Worm (Caenorhabditis elegans) whole organism, young adult: ENCODE results near the gene nhr-145.

Experiments
- B0261.1 ChIP-seq: sonication (generic microtip); optimal IDR thresholded peaks from 2 replicates; lab custom pipeline; 2016; ENCODE audit warnings: mild to moderate bottlenecking, missing genetic modification characterization, moderate library complexity, missing compliant biosample characterization
- C06A6.2 ChIP-seq: fragments of 200-800 bp; sonication (Bioruptor generic); conservative IDR thresholded peaks from 2 replicates; pipeline ENCODE4 v1.3.6; 2022; ENCODE audit warnings: missing genetic modification characterization, missing compliant biosample characterization
- F22D6.2 ChIP-seq: sonication (generic microtip); optimal IDR thresholded peaks from 2 replicates; lab custom pipeline; 2016; ENCODE audit warnings: mild to moderate bottlenecking, missing genetic modification characterization, missing compliant biosample characterization
- F37B4.10 ChIP-seq: fragments of 200-800 bp; sonication (Bioruptor generic); IDR thresholded peaks from 2 replicates; pipeline ENCODE4 v1.3.6; 2022; ENCODE audit warnings: missing genetic modification characterization, missing compliant biosample characterization
- F39B2.1 ChIP-seq: fragments of 200-800 bp; sonication (Bioruptor generic); IDR thresholded peaks from 2 replicates; pipeline ENCODE4 v1.3.6; 2022; ENCODE audit warnings: missing genetic modification reagents, missing genetic modification characterization, missing compliant biosample characterization
- F57A8.1 ChIP-seq: fragments of 200-800 bp; sonication (Bioruptor generic); optimal IDR thresholded peaks from 2 replicates; lab custom pipeline; 2018; ENCODE audit warnings: mild to moderate bottlenecking, missing genetic modification characterization, moderate library complexity, missing compliant biosample characterization
- F57C9.4 ChIP-seq: sonication (generic microtip); optimal IDR thresholded peaks from 2 replicates; lab custom pipeline; 2017; ENCODE audit warnings: mild to moderate bottlenecking, missing genetic modification characterization, missing compliant biosample characterization
- K12H6.12 ChIP-seq: fragments of 200-800 bp; sonication (Bioruptor generic); optimal IDR thresholded peaks from 2 replicates; lab custom pipeline; 2018; ENCODE audit warnings: mild to moderate bottlenecking, missing genetic modification characterization, missing compliant biosample characterization
- T26A5.8 ChIP-seq: sonication (generic microtip); optimal IDR thresholded peaks from 2 replicates; lab custom pipeline; 2016; ENCODE audit warnings: missing genetic modification characterization, missing compliant biosample characterization
- Y53F4B.3 ChIP-seq: fragments of 200-800 bp; sonication (Bioruptor generic); IDR thresholded peaks from 2 replicates; pipeline ENCODE4 v1.3.6; 2022; ENCODE audit warnings: missing genetic modification reagents, missing genetic modification characterization, missing compliant biosample characterization
- ZK185.1 ChIP-seq: sonication (generic microtip); optimal IDR thresholded peaks from 2 replicates; lab custom pipeline; 2016; ENCODE audit warnings: mild to moderate bottlenecking, missing genetic modification characterization, missing compliant biosample characterization; ENCODE audit not compliant: poor library complexity, severe bottlenecking
- aptf-2 ChIP-seq: fragments of 200-800 bp; sonication (Bioruptor generic); conservative IDR thresholded peaks from 2 replicates; pipeline ENCODE4 v1.3.6; 2022; ENCODE audit warnings: missing genetic modification reagents, missing genetic modification characterization, missing compliant biosample characterization
- attf-3 ChIP-seq: fragments of 200-800 bp; sonication (Bioruptor generic); conservative IDR thresholded peaks from 2 replicates; pipeline ENCODE4 v1.3.6; 2022; ENCODE audit warnings: missing genetic modification reagents, missing genetic modification characterization, missing compliant biosample characterization
- cebp-1 ChIP-seq, 2 experiments: fragments of 200-800 bp in 1 of 2; sonication (Bioruptor generic) in 1 of 2; sonication (generic microtip) in 1 of 2; IDR thresholded peaks in 1 of 2; optimal IDR thresholded peaks in 1 of 2; 2 replicates each; pipeline versions ENCODE4 v1.3.6 to Lab custom; 2017 to 2022; ENCODE audit warnings: missing compliant biosample characterization in 2 of 2, missing genetic modification characterization in 2 of 2, mild to moderate bottlenecking in 1 of 2, missing genetic modification reagents in 1 of 2, moderate library complexity in 1 of 2
- cebp-2 ChIP-seq: fragments of 200-800 bp; sonication (Bioruptor generic); IDR thresholded peaks from 2 replicates; pipeline ENCODE4 v1.3.6; 2022; ENCODE audit warnings: missing genetic modification characterization, missing compliant biosample characterization
- ceh-100 ChIP-seq: fragments of 200-800 bp; sonication (Bioruptor generic); IDR thresholded peaks from 2 replicates; pipeline ENCODE4 v1.3.6; 2022; ENCODE audit warnings: missing genetic modification reagents, missing genetic modification characterization, missing compliant biosample characterization
- ceh-58 ChIP-seq: fragments of 200-800 bp; sonication (Bioruptor generic); IDR thresholded peaks from 2 replicates; pipeline ENCODE4 v1.3.6; 2022; ENCODE audit warnings: missing genetic modification characterization, missing compliant biosample characterization
- ceh-79 ChIP-seq: sonication (generic microtip); optimal IDR thresholded peaks from 2 replicates; lab custom pipeline; 2017; ENCODE audit warnings: mild to moderate bottlenecking, missing genetic modification characterization, missing compliant biosample characterization
- dpff-1 ChIP-seq: sonication (generic microtip); optimal IDR thresholded peaks from 2 replicates; lab custom pipeline; 2017; ENCODE audit warnings: mild to moderate bottlenecking, missing genetic modification characterization, missing compliant biosample characterization
- hmg-20 ChIP-seq: fragments of 200-800 bp; sonication (Bioruptor generic); IDR thresholded peaks from 2 replicates; pipeline ENCODE4 v1.3.6; 2022; ENCODE audit warnings: missing genetic modification reagents, missing genetic modification characterization, missing compliant biosample characterization
- hrde-1 ChIP-seq: sonication (generic microtip); optimal IDR thresholded peaks from 2 replicates; lab custom pipeline; 2016; ENCODE audit warnings: missing genetic modification characterization, mild to moderate bottlenecking, missing compliant biosample characterization, moderate library complexity, missing genotype, missing genetic modification reagents, borderline replicate concordance
- hsf-1 ChIP-seq: fragments of 200-800 bp; sonication (Bioruptor generic); IDR thresholded peaks from 2 replicates; pipeline ENCODE4 v1.3.6; 2022; ENCODE audit warnings: missing genetic modification reagents, missing genetic modification characterization, missing compliant biosample characterization
- lag-1 ChIP-seq: fragments of 200-800 bp; sonication (Bioruptor generic); IDR thresholded peaks from 2 replicates; pipeline ENCODE4 v1.3.6; 2022; ENCODE audit warnings: missing genetic modification reagents, missing genetic modification characterization, missing compliant biosample characterization
- let-526 ChIP-seq: fragments of 200-800 bp; sonication (Bioruptor generic); IDR thresholded peaks from 2 replicates; pipeline ENCODE4 v1.3.6; 2022; ENCODE audit warnings: missing genetic modification reagents, missing genetic modification characterization, missing compliant biosample characterization
- lir-1 ChIP-seq: fragments of 200-800 bp; sonication (Bioruptor generic); conservative IDR thresholded peaks from 2 replicates; pipeline ENCODE4 v1.3.6; 2022; ENCODE audit warnings: missing genetic modification reagents, missing genetic modification characterization, missing compliant biosample characterization
- madf-3 ChIP-seq: fragments of 200-800 bp; sonication (Bioruptor generic); IDR thresholded peaks from 2 replicates; pipeline ENCODE4 v1.3.6; 2022; ENCODE audit warnings: missing genetic modification reagents, missing genetic modification characterization, missing compliant biosample characterization
- mel-28 ChIP-seq: sonication (generic microtip); optimal IDR thresholded peaks from 2 replicates; lab custom pipeline; 2016; ENCODE audit warnings: borderline replicate concordance, mild to moderate bottlenecking, missing genetic modification characterization, missing compliant biosample characterization
- mes-4 ChIP-seq: sonication (generic microtip); optimal IDR thresholded peaks from 2 replicates; lab custom pipeline; 2016; ENCODE audit warnings: missing genotype, missing genetic modification characterization, missing compliant biosample characterization
- mxl-1 ChIP-seq: sonication (generic microtip); optimal IDR thresholded peaks from 2 replicates; lab custom pipeline; 2016; ENCODE audit warnings: missing genetic modification characterization, missing compliant biosample characterization
- nhr-80 ChIP-seq: sonication (generic microtip); optimal IDR thresholded peaks from 2 replicates; lab custom pipeline; 2016; ENCODE audit warnings: missing genetic modification characterization, missing compliant biosample characterization
- nhr-90 ChIP-seq: sonication (generic microtip); optimal IDR thresholded peaks from 2 replicates; lab custom pipeline; 2016; ENCODE audit warnings: missing genotype, mild to moderate bottlenecking, missing genetic modification characterization, missing compliant biosample characterization
- pbrm-1 ChIP-seq: fragments of 200-800 bp; sonication (Bioruptor generic); IDR thresholded peaks from 2 replicates; pipeline ENCODE4 v1.3.6; 2022; ENCODE audit warnings: missing genetic modification reagents, missing genetic modification characterization, missing compliant biosample characterization
- rec-8 ChIP-seq, 2 experiments: sonication (generic microtip); optimal IDR thresholded peaks; 2 replicates each; lab custom pipeline; 2016; ENCODE audit warnings: mild to moderate bottlenecking in 2 of 2, missing genetic modification characterization in 2 of 2, missing genetic modification reagents in 2 of 2, missing genotype in 2 of 2, missing biosample characterization in 1 of 2, missing compliant biosample characterization in 1 of 2, moderate library complexity in 1 of 2
- rpc-1 ChIP-seq, 2 experiments: fragments of 150-350 bp in 1 of 2; sonication (generic microtip) in 1 of 2; optimal IDR thresholded peaks; 2 replicates each; lab custom pipeline; 2014 to 2018; ENCODE audit warnings: missing biosample characterization in 1 of 2, missing genetic modification characterization in 1 of 2, missing genetic modification reagents in 1 of 2, missing genotype in 1 of 2
- sea-2 ChIP-seq: fragments of 200-800 bp; sonication (Bioruptor generic); IDR thresholded peaks from 2 replicates; pipeline ENCODE4 v1.3.6; 2022; ENCODE audit warnings: missing genetic modification characterization, missing compliant biosample characterization
- sptf-2 ChIP-seq: fragments of 200-800 bp; sonication (Bioruptor generic); optimal IDR thresholded peaks from 2 replicates; lab custom pipeline; 2018; ENCODE audit warnings: mild to moderate bottlenecking, missing genetic modification characterization, missing compliant biosample characterization
- tbp1 ChIP-seq: fragments of 200-800 bp; sonication (Bioruptor generic); optimal IDR thresholded peaks from 2 replicates; lab custom pipeline; 2018; ENCODE audit warnings: mild to moderate bottlenecking, missing genetic modification characterization, missing compliant biosample characterization
- unc-62 ChIP-seq: fragments of 150-350 bp; optimal IDR thresholded peaks from 2 replicates; lab custom pipeline; 2014; ENCODE audit warnings: missing biosample characterization, missing genetic modification reagents, missing genetic modification characterization
- ztf-18 ChIP-seq: sonication (generic microtip); optimal IDR thresholded peaks from 2 replicates; lab custom pipeline; 2016; ENCODE audit warnings: missing genotype, mild to moderate bottlenecking, missing genetic modification characterization, missing compliant biosample characterization
- ztf-22 ChIP-seq: fragments of 200-800 bp; sonication (Bioruptor generic); optimal IDR thresholded peaks from 2 replicates; lab custom pipeline; 2018; ENCODE audit warnings: mild to moderate bottlenecking, missing genetic modification characterization, moderate library complexity, missing compliant biosample characterization
- ztf-26 ChIP-seq: sonication (generic microtip); optimal IDR thresholded peaks from 2 replicates; lab custom pipeline; 2017; ENCODE audit warnings: missing genetic modification characterization, missing compliant biosample characterization

Gene nhr-145

DNA sequence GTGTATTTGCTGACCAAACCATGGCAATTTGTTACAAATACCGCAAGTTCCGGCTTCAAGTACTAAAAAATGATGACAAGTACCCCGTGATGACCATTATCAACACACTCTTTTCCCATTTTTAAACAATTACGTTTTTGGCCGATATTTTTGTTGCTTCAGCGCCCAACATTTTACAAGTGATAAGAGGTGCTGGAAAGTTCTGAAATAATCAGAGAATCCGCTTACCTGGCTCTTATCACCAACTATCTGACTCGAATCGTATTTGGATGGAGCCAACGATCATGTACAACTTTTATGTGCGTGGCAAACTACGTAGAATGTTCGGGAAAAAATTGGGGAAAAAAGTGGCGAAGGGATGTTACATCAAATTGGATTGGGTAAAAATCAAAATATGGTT lies 34.2 kb upstream of the nhr-145 start (continued):
- TF ChIP-seq F22D6.2 (tag; lab: Kevin White, UChicago) (no peak), cebp-1 (GFP tag; IDR thresholded peaks at IDR 0.05; lab: Robert Waterston, UW) (no peak), cebp-1 (tag; optimal IDR thresholded peaks at IDR 0.05; lab: Kevin White, UChicago) (peak; percentile 19), C06A6.2 (GFP tag; lab: Robert Waterston, UW) (no peak), ztf-22 (GFP tag; lab: Kevin White, UChicago) (peak; percentile 34), cebp-2 (GFP tag; lab: Robert Waterston, UW) (no peak), hsf-1 (GFP tag; lab: Robert Waterston, UW) (no peak), mxl-1 (tag; lab: Kevin White, UChicago) (no peak)

DNA sequence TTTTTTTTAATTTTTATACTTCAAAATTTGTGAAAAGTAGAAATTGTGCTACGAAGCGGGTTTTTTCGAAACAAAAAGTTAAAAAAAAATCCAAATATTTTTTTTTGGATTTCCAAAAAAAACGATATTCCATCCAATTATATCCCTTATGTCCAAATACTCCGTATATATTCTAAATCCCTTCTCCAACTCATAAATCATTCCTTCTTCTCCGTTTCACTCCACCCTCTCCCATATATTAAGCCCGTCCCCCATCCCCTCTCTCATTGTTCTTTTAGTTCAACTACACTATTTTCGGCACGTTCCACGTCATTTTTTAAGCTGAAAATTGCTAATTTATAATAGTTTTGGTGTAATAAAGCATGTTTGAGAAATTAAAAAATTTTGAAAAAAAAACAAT lies 29.9 kb upstream of the nhr-145 start:
- TF ChIP-seq C06A6.2 (GFP tag; lab: Robert Waterston, UW) = no peak
- no peak for TF ChIP-seq nhr-80 (tag; lab: Kevin White, UChicago)
- no peak for TF ChIP-seq sptf-2
- TF ChIP-seq sea-2 (GFP tag; lab: Robert Waterston, UW) = no peak
- no peak for TF ChIP-seq rec-8 (tag; optimal IDR thresholded peaks at IDR 0.05; lab: Kevin White, UChicago)
- no peak for TF ChIP-seq T26A5.8 (tag; lab: Kevin White, UChicago)
- no peak for TF ChIP-seq ztf-26
- TF ChIP-seq nhr-90 (tag; lab: Kevin White, UChicago) = no peak
- no peak for TF ChIP-seq mes-4
- TF ChIP-seq F37B4.10 (GFP tag; lab: Robert Waterston, UW) = no peak
- TF ChIP-seq ztf-18 (tag; lab: Kevin White, UChicago) = no peak
- no peak for TF ChIP-seq K12H6.12 (tag; lab: Kevin White, UChicago)
- no peak for TF ChIP-seq Y53F4B.3 (GFP tag; lab: Robert Waterston, UW)
- TF ChIP-seq lir-1 = no peak
- TF ChIP-seq dpff-1 (tag; lab: Kevin White, UChicago) = no peak

DNA sequence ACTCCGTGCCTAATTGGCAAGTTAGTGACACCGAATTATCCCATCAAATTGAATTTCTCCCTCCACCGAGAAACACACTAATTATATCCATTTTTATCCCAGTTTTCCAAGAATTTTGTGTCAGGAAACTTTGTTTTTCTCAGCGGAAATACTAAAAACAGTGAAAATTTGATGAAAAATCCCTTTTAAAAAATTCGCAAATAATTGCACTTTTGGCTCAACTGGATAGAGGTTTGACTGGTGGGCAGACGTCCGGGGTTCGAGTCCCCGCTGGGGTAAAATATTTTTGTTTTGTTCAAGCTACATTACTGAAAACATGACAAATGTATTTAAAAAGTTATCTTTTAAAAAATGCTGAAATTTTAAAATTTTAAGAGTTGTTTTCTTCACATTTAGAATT lies 29.4 kb upstream of the nhr-145 start:
- TF ChIP-seq rpc-1 (optimal IDR thresholded peaks at IDR 0.05; lab: Kevin White, UChicago) (peak; percentile 32), rpc-1 (tag; optimal IDR thresholded peaks at IDR 0.05; lab: Kevin White, UChicago) (peak; percentile 65), pbrm-1 (GFP tag; lab: Robert Waterston, UW) (no peak), tbp1 (GFP tag; lab: Kevin White, UChicago) (peak; percentile 68), ztf-18 (tag; lab: Kevin White, UChicago) (peak; percentile 1), B0261.1 (tag; lab: Kevin White, UChicago) (peak; percentile 26)
- TF ChIP-seq, all 124 proteins: peak for 4

DNA sequence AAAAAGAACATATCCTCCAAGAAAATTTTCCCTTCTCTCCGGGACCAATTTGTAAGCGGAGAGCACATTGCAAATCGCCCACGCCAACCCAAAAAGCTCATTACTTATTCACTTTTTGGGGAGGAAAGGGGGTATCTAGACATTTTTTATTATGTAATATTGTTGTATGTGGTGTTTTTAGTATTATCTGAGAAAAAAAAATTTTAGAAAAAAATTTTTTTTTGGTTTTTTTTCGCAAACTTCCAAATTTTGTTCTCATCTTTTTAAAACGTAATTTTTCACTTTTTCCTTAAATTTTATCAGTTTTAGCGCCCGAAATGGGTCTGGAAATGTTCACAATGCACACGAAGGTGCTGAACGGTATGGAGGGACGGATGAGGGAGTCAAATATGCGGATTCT lies 27.6 kb upstream of the nhr-145 start, which contains the start of gene twk-46:
Gene twk-46, plus strand, starts transcription at position 301 of the 400 bp plus-strand sequence.
- TF ChIP-seq F57C9.4 (tag; lab: Kevin White, UChicago) = no peak
- no peak for TF ChIP-seq hmg-20 (GFP tag; lab: Robert Waterston, UW)
- no peak for TF ChIP-seq T26A5.8 (tag; lab: Kevin White, UChicago)
- TF ChIP-seq lag-1 = no peak
- no peak for TF ChIP-seq ceh-79
- no peak for TF ChIP-seq tbp1 (GFP tag; lab: Kevin White, UChicago)
- TF ChIP-seq ceh-100 (GFP tag; lab: Robert Waterston, UW) = no peak
- no peak for TF ChIP-seq madf-3 (GFP tag; lab: Robert Waterston, UW)
- no peak for TF ChIP-seq mel-28 (tag; lab: Kevin White, UChicago)
- TF ChIP-seq F39B2.1 (GFP tag; lab: Robert Waterston, UW) = no peak
- TF ChIP-seq aptf-2 (GFP tag; lab: Robert Waterston, UW) = no peak
- no peak for TF ChIP-seq let-526 (GFP tag; lab: Robert Waterston, UW)
- TF ChIP-seq unc-62 (GFP tag; lab: Kevin White, UChicago) = no peak
- TF ChIP-seq F57A8.1 = no peak
- no peak for TF ChIP-seq ceh-58
- TF ChIP-seq hrde-1 (tag; lab: Kevin White, UChicago) = no peak
- TF ChIP-seq ZK185.1 (tag; lab: Kevin White, UChicago) = no peak
- no peak for TF ChIP-seq attf-3 (GFP tag; lab: Robert Waterston, UW)
